Worm (Caenorhabditis elegans) whole organism, L4 larva: ENCODE measurements around the gene tdp-1.
A peak's percentile ranks its signal among the peaks of the same experiment; 100 is the strongest.

Experiments used
- D1046.2 ChIP-seq: fragments of 200-800 bp; sonication (Bioruptor generic); IDR thresholded peaks from 2 replicates; pipeline ENCODE4 v1.3.6; 2022; ENCODE audit warnings: missing genetic modification characterization, missing compliant biosample characterization
- F10B5.3 ChIP-seq: sonication (generic microtip); optimal IDR thresholded peaks from 2 replicates; lab custom pipeline; 2016; ENCODE audit warnings: mild to moderate bottlenecking, missing genetic modification characterization, missing compliant biosample characterization
- R02D3.7 ChIP-seq: fragments of 150-350 bp; sonication (generic microtip); optimal IDR thresholded peaks from 3 replicates; lab custom pipeline; 2014; ENCODE audit warnings: missing biosample characterization, missing genetic modification characterization
- T20F7.1 ChIP-seq: fragments of 200-800 bp; sonication (Bioruptor generic); optimal IDR thresholded peaks from 2 replicates; lab custom pipeline; 2018; ENCODE audit warnings: mild to moderate bottlenecking, missing genetic modification characterization, missing compliant biosample characterization
- Y48G9A.11 ChIP-seq: fragments of 200-800 bp; sonication (Bioruptor generic); IDR thresholded peaks from 2 replicates; pipeline ENCODE4 v1.3.6; 2022; ENCODE audit warnings: missing genetic modification reagents, missing genetic modification characterization, missing compliant biosample characterization
- Y75B8A.6 ChIP-seq: fragments of 200-800 bp; sonication (Bioruptor generic); IDR thresholded peaks from 2 replicates; pipeline ENCODE4 v1.3.6; 2022; ENCODE audit warnings: missing genetic modification reagents, missing genetic modification characterization, missing compliant biosample characterization
- aha-1 ChIP-seq: fragments of 150-350 bp; peaks from one replicate; lab custom pipeline; 2014; ENCODE audit warnings: missing biosample characterization, missing genetic modification characterization
- aly-2 ChIP-seq: sonication (generic microtip); optimal IDR thresholded peaks from 2 replicates; lab custom pipeline; 2018; ENCODE audit warnings: missing biosample characterization, missing genetic modification characterization
- ama-1 ChIP-seq: fragments of 150-350 bp; optimal IDR thresholded peaks from 2 replicates; lab custom pipeline; 2014; ENCODE audit warnings: inconsistent platforms, mixed read lengths
- arid-1 ChIP-seq: fragments of 200-800 bp; sonication (Bioruptor generic); conservative IDR thresholded peaks from 2 replicates; pipeline ENCODE4 v1.3.6; 2022; ENCODE audit warnings: missing genetic modification reagents, missing genetic modification characterization, missing compliant biosample characterization
- ceh-32 ChIP-seq: sonication (generic microtip); optimal IDR thresholded peaks from 2 replicates; lab custom pipeline; 2016; ENCODE audit warnings: mild to moderate bottlenecking, missing genetic modification characterization, missing compliant biosample characterization; ENCODE audit not compliant: poor library complexity
- ces-1 ChIP-seq: fragments of 150-350 bp; sonication (generic microtip); optimal IDR thresholded peaks from 4 replicates; lab custom pipeline; 2014; ENCODE audit warnings: missing biosample characterization, missing genetic modification reagents, missing genetic modification characterization
- daf-12 ChIP-seq: fragments of 150-350 bp; optimal IDR thresholded peaks from 2 replicates; lab custom pipeline; 2014; ENCODE audit warnings: missing biosample characterization, missing genetic modification reagents, missing genetic modification characterization
- dmd-9 ChIP-seq: fragments of 200-800 bp; sonication (Bioruptor generic); IDR thresholded peaks from 2 replicates; pipeline ENCODE4 v1.3.6; 2022; ENCODE audit warnings: missing genetic modification reagents, missing genetic modification characterization, missing compliant biosample characterization
- dpl-1 ChIP-seq: fragments of 150-350 bp; optimal IDR thresholded peaks from 2 replicates; lab custom pipeline; 2014; ENCODE audit warnings: missing biosample characterization, missing genetic modification reagents, missing genetic modification characterization
- egl-43 ChIP-seq: fragments of 200-800 bp; sonication (Bioruptor generic); IDR thresholded peaks from 2 replicates; pipeline ENCODE4 v1.3.6; 2022; ENCODE audit warnings: missing genetic modification reagents, missing genetic modification characterization, missing compliant biosample characterization
- fkh-10 ChIP-seq: fragments of 150-350 bp; optimal IDR thresholded peaks from 2 replicates; lab custom pipeline; 2014; ENCODE audit warnings: missing biosample characterization, missing genetic modification reagents, missing genetic modification characterization
- fos-1 ChIP-seq: fragments of 150-350 bp; optimal IDR thresholded peaks from 2 replicates; lab custom pipeline; 2014; ENCODE audit warnings: missing biosample characterization, missing genetic modification characterization
- hif-1 ChIP-seq, 2 experiments: sonication (generic microtip); optimal IDR thresholded peaks; 2 replicates each; lab custom pipeline; 2016 to 2017; ENCODE audit warnings: missing compliant biosample characterization in 2 of 2, missing genetic modification characterization in 2 of 2, missing genetic modification reagents in 2 of 2, missing genotype in 2 of 2, mild to moderate bottlenecking in 1 of 2
- hlh-11 ChIP-seq: fragments of 200-800 bp; sonication (Bioruptor generic); optimal IDR thresholded peaks from 2 replicates; lab custom pipeline; 2018; ENCODE audit warnings: mild to moderate bottlenecking, missing genetic modification characterization, missing compliant biosample characterization
- hlh-30 ChIP-seq: sonication (generic microtip); optimal IDR thresholded peaks from 2 replicates; lab custom pipeline; 2017; ENCODE audit warnings: antibody characterized with exemption, mild to moderate bottlenecking, missing genetic modification characterization, missing compliant biosample characterization; ENCODE audit not compliant: insufficient read depth
- hmg-1.1 ChIP-seq: fragments of 200-800 bp; sonication (Bioruptor generic); IDR thresholded peaks from 2 replicates; pipeline ENCODE4 v1.3.6; 2022; ENCODE audit warnings: missing genetic modification reagents, missing genetic modification characterization, missing compliant biosample characterization
- lin-15B ChIP-seq: fragments of 150-350 bp; sonication (generic microtip); optimal IDR thresholded peaks from 3 replicates; lab custom pipeline; 2014; ENCODE audit warnings: missing biosample characterization, missing genetic modification characterization
- lin-29 ChIP-seq: fragments of 200-800 bp; sonication (Bioruptor generic); IDR thresholded peaks from 2 replicates; pipeline ENCODE4 v1.3.6; 2022; ENCODE audit warnings: missing genetic modification reagents, missing genetic modification characterization, missing compliant biosample characterization
- lin-38 ChIP-seq: fragments of 200-800 bp; sonication (Bioruptor generic); IDR thresholded peaks from 2 replicates; pipeline ENCODE4 v1.3.6; 2022; ENCODE audit warnings: missing genetic modification reagents, missing genetic modification characterization, missing compliant biosample characterization
- lin-39 ChIP-seq: fragments of 150-350 bp; optimal IDR thresholded peaks from 2 replicates; lab custom pipeline; 2014; ENCODE audit warnings: missing biosample characterization, missing genetic modification reagents, missing genetic modification characterization
- lsy-2 ChIP-seq, 2 experiments: fragments of 150-350 bp in 1 of 2; sonication (generic microtip) in 1 of 2; optimal IDR thresholded peaks; 2 replicates each; lab custom pipeline; 2014 to 2017; ENCODE audit warnings: missing biosample characterization in 2 of 2, missing genetic modification characterization in 2 of 2
- madf-5 ChIP-seq, 2 experiments: fragments of 200-800 bp; sonication (Bioruptor generic); IDR thresholded peaks; 2 replicates each; pipeline ENCODE4 v1.3.6; 2022; ENCODE audit warnings: missing compliant biosample characterization in 2 of 2, missing genetic modification characterization in 2 of 2
- madf-9 ChIP-seq: fragments of 200-800 bp; sonication (Bioruptor generic); conservative IDR thresholded peaks from 2 replicates; pipeline ENCODE4 v1.3.6; 2022; ENCODE audit warnings: missing genetic modification reagents, missing genetic modification characterization, missing compliant biosample characterization
- mdt-29 ChIP-seq: fragments of 200-800 bp; sonication (Bioruptor generic); IDR thresholded peaks from 2 replicates; pipeline ENCODE4 v1.3.6; 2022; ENCODE audit warnings: missing genetic modification reagents, missing genetic modification characterization, missing compliant biosample characterization
- mes-2 ChIP-seq: sonication (generic microtip); optimal IDR thresholded peaks from 2 replicates; lab custom pipeline; 2016; ENCODE audit warnings: missing genotype, mild to moderate bottlenecking, missing genetic modification characterization, missing compliant biosample characterization; ENCODE audit not compliant: poor library complexity, severe bottlenecking
- mxl-2 ChIP-seq: fragments of 200-800 bp; sonication (Bioruptor generic); conservative IDR thresholded peaks from 2 replicates; pipeline ENCODE4 v1.3.6; 2022; ENCODE audit warnings: missing genetic modification reagents, missing genetic modification characterization, missing compliant biosample characterization
- mxl-3 ChIP-seq: fragments of 200-800 bp; sonication (Bioruptor generic); optimal IDR thresholded peaks from 2 replicates; lab custom pipeline; 2018; ENCODE audit warnings: mild to moderate bottlenecking, missing genetic modification characterization, missing compliant biosample characterization
- nhr-11 ChIP-seq: fragments of 150-350 bp; optimal IDR thresholded peaks from 2 replicates; lab custom pipeline; 2014; ENCODE audit warnings: missing biosample characterization, missing genetic modification characterization
- nhr-6 ChIP-seq: fragments of 150-350 bp; optimal IDR thresholded peaks from 2 replicates; lab custom pipeline; 2014; ENCODE audit warnings: missing biosample characterization, missing genetic modification characterization
- nhr-77 ChIP-seq: fragments of 150-350 bp; optimal IDR thresholded peaks from 2 replicates; lab custom pipeline; 2014; ENCODE audit warnings: missing biosample characterization, missing genetic modification characterization
- set-16 ChIP-seq: fragments of 200-800 bp; sonication (Bioruptor generic); IDR thresholded peaks from 2 replicates; pipeline ENCODE4 v1.3.6; 2022; ENCODE audit warnings: missing genetic modification reagents, missing genetic modification characterization, missing compliant biosample characterization
- skn-1 ChIP-seq: fragments of 150-350 bp; optimal IDR thresholded peaks from 2 replicates; lab custom pipeline; 2014; ENCODE audit warnings: missing biosample characterization, missing genetic modification characterization
- spr-3 ChIP-seq: fragments of 200-800 bp; sonication (Bioruptor generic); optimal IDR thresholded peaks from 2 replicates; lab custom pipeline; 2018; ENCODE audit warnings: mild to moderate bottlenecking, missing genetic modification characterization, missing compliant biosample characterization
- unc-62 ChIP-seq, 3 experiments: fragments of 150-350 bp in 1 of 3; sonication (generic microtip); optimal IDR thresholded peaks in 2 of 3; peaks in 1 of 3; 1 replicate in 1 of 3; 2 replicates in 2 of 3; lab custom pipeline; 2014 to 2017; ENCODE audit warnings: missing biosample characterization in 3 of 3, missing genetic modification characterization in 3 of 3, missing genetic modification reagents in 3 of 3, missing genotype in 1 of 3
- vab-7 ChIP-seq: fragments of 200-800 bp; sonication (Bioruptor generic); IDR thresholded peaks from 2 replicates; pipeline ENCODE4 v1.3.6; 2022; ENCODE audit warnings: missing genetic modification reagents, missing genetic modification characterization, missing compliant biosample characterization
- zfp-3 ChIP-seq: fragments of 200-800 bp; sonication (Bioruptor generic); conservative IDR thresholded peaks from 2 replicates; pipeline ENCODE4 v1.3.6; 2022; ENCODE audit warnings: missing genetic modification reagents, missing genetic modification characterization, missing compliant biosample characterization
- zip-11 ChIP-seq: fragments of 200-800 bp; sonication (Bioruptor generic); IDR thresholded peaks from 2 replicates; pipeline ENCODE4 v1.3.6; 2022; ENCODE audit warnings: missing genetic modification characterization, missing compliant biosample characterization
- zip-2 ChIP-seq: fragments of 150-350 bp; optimal IDR thresholded peaks from 2 replicates; lab custom pipeline; 2014; ENCODE audit warnings: missing biosample characterization, missing genetic modification characterization

tdp-1 gene

DNA sequence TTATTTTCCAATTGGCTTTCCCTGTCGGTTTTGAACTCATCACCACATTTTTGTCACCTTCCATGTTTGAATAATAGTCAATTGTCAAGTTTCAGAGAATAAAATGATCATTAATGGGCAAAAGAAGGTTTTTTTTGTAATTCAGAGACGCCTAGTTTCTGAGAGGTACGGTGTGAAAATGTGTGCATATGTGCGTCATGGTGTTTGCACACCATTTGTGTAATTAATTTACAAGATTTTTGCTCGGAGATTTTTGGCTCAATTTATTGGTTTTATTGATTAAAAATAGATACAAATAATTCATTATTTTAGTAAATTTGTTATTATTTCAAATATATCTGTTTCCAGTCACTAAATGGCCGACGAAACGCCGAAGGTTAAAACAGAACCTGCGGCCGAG, at the start of gene tdp-1, which contains the start of gene F44G4.3:
TSS of gene tdp-1 (plus strand) at position 347 of the 400 bp plus-strand sequence.
TSS of gene F44G4.3 (minus strand) at position 184 of the 400 bp plus-strand sequence.
- no peak for TF ChIP-seq zip-2 (tag; lab: Kevin White, UChicago)
- TF ChIP-seq hlh-11 (tag; lab: Kevin White, UChicago), result no peak
- TF ChIP-seq mes-2 (tag; lab: Kevin White, UChicago), result peak; percentile 55
- peak in 1 of 2 experiments; percentile 93 for TF ChIP-seq lsy-2 (tag; optimal IDR thresholded peaks at IDR 0.05; lab: Kevin White, UChicago)
- TF ChIP-seq dpl-1, result peak; percentile 29
- TF ChIP-seq arid-1 (GFP tag; lab: Robert Waterston, UW), result no peak
- peak; percentile 44 for TF ChIP-seq aha-1 (tag; lab: Kevin White, UChicago)
- TF ChIP-seq fos-1, result no peak
- TF ChIP-seq madf-9 (GFP tag; lab: Robert Waterston, UW), result no peak
- TF ChIP-seq T20F7.1 (GFP tag; lab: Kevin White, UChicago), result peak; percentile 27
- TF ChIP-seq unc-62 (GFP tag; optimal IDR thresholded peaks at IDR 0.05 in 1 of 2; lab: Kevin White, UChicago), result peak in 1 of 2 experiments; percentile 37
- TF ChIP-seq unc-62 (tag; optimal IDR thresholded peaks at IDR 0.05; lab: Kevin White, UChicago), result no peak
- no peak for TF ChIP-seq zip-11 (GFP tag; lab: Robert Waterston, UW)
- no peak for TF ChIP-seq R02D3.7 (tag; lab: Kevin White, UChicago)
- no peak for TF ChIP-seq zfp-3 (GFP tag; lab: Robert Waterston, UW)
- TF ChIP-seq F10B5.3, result no peak
- TF ChIP-seq fkh-10 (GFP tag; lab: Kevin White, UChicago), result no peak
- TF ChIP-seq lin-29 (GFP tag; lab: Robert Waterston, UW), result no peak
- TF ChIP-seq egl-43 (GFP tag; lab: Robert Waterston, UW), result no peak
- TF ChIP-seq nhr-11 (tag; lab: Kevin White, UChicago), result no peak
- no peak for TF ChIP-seq mdt-29
- no peak for TF ChIP-seq hmg-1.1
- TF ChIP-seq set-16 (GFP tag; lab: Robert Waterston, UW), result no peak
- no peak for TF ChIP-seq lin-38 (GFP tag; lab: Robert Waterston, UW)
- TF ChIP-seq ama-1 (lab: Kevin White, UChicago), result no peak

DNA sequence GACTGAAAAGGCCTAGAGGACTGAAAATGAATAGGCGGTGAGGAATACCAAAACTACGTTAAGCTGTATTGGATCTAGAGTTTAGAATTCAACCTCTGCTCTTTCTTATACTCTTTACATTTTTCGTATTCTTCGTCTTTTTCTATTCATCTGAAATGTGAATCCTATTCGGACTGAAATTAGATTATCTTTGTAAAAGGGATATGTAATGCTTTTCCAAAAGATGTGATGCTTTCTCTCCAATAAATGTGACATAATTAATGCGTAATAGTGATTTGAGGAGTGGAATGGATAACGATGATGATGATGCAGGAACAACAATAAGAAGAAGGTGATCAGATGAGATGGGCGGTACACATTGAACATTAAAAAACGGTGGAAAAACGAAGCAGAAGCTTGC, 49.0 kb upstream of the tdp-1 start:
- no peak for TF ChIP-seq vab-7
- no peak for TF ChIP-seq hmg-1.1
- TF ChIP-seq Y75B8A.6 (GFP tag; lab: Robert Waterston, UW), result no peak
- no peak for TF ChIP-seq hif-1 (tag; optimal IDR thresholded peaks at IDR 0.05; lab: Kevin White, UChicago)
- no peak for TF ChIP-seq nhr-77 (tag; lab: Kevin White, UChicago)
- no peak for TF ChIP-seq ceh-32 (tag; lab: Kevin White, UChicago)
- TF ChIP-seq nhr-6, result no peak
- no peak for TF ChIP-seq daf-12
- TF ChIP-seq ces-1 (GFP tag; lab: Kevin White, UChicago), result no peak
- TF ChIP-seq lin-15B, result no peak
- TF ChIP-seq zfp-3 (GFP tag; lab: Robert Waterston, UW), result no peak
- TF ChIP-seq spr-3 (GFP tag; lab: Kevin White, UChicago), result no peak
- no peak for TF ChIP-seq lin-39 (tag; lab: Kevin White, UChicago)

DNA sequence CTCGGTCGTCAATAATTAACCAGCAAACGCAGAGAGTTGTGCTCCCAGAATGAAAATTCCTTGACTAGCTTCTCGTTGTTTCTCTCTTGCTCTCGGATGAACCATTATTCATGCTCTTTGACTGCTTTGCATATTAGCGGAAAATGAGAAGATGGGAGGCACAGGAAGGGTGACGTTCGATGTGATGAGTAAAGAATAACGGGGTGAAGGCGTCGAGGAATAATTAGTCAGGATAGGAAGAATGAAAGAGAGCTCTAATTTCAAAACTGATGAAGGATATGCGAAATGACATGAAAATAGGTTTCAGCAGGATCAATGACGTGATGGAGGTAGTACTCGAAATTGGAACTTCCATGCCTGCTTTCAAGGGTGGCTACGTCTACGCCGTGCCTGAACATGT, 46.4 kb upstream of the tdp-1 start:
- TF ChIP-seq unc-62 (GFP tag; optimal IDR thresholded peaks at IDR 0.05 in 1 of 2; lab: Kevin White, UChicago) (peak in 1 of 2 experiments; percentile 97), unc-62 (tag; optimal IDR thresholded peaks at IDR 0.05; lab: Kevin White, UChicago) (no peak), mxl-2 (GFP tag; lab: Robert Waterston, UW) (no peak)

DNA sequence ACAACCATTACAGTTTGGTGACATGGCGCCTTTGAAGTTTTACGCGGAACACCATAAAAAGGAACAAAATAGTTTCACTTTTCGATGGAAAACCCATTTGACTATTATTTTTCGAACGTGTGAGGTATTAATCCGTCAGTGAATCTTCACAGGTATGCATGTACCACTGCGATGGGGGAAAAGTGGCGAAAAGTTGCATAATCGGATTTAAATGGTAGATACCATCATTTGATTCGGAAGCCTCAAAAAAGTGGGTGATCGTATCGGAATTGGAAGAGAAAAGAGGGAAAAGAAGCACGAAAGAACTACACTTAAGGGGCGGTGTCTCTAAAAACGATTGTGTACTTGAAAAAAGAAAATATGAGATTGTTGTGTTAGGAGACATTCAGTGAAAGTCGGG, 43.9 kb upstream of the tdp-1 start:
- no peak for TF ChIP-seq hif-1 (tag; optimal IDR thresholded peaks at IDR 0.05; lab: Kevin White, UChicago)
- TF ChIP-seq madf-9 (GFP tag; lab: Robert Waterston, UW), result no peak
- TF ChIP-seq hlh-30 (tag; lab: Kevin White, UChicago), result no peak
- no peak for TF ChIP-seq hmg-1.1
- no peak for TF ChIP-seq F10B5.3
- TF ChIP-seq nhr-11 (tag; lab: Kevin White, UChicago), result no peak
- TF ChIP-seq fkh-10 (GFP tag; lab: Kevin White, UChicago), result no peak
- TF ChIP-seq D1046.2 (GFP tag; lab: Robert Waterston, UW), result no peak
- no peak for TF ChIP-seq ama-1 (lab: Kevin White, UChicago)
- no peak for TF ChIP-seq skn-1 (tag; lab: Kevin White, UChicago)
- TF ChIP-seq dmd-9 (GFP tag; lab: Robert Waterston, UW), result no peak
- no peak for TF ChIP-seq spr-3 (GFP tag; lab: Kevin White, UChicago)
- TF ChIP-seq aly-2 (tag; lab: Kevin White, UChicago), result no peak
- no peak for TF ChIP-seq Y48G9A.11 (GFP tag; lab: Robert Waterston, UW)
- TF ChIP-seq ceh-32 (tag; lab: Kevin White, UChicago), result no peak
- no peak for TF ChIP-seq mxl-3 (GFP tag; lab: Kevin White, UChicago)
- no peak for TF ChIP-seq madf-5 (GFP tag; IDR thresholded peaks at IDR 0.05; lab: Robert Waterston, UW)
